Worm (Caenorhabditis elegans) whole organism, L4/young adult: Measurements from ENCODE around the gene F01E11.3.

ENCODE experiments used
- W03F9.2 ChIP-seq: fragments of 150-350 bp; optimal IDR thresholded peaks from 2 replicates; lab custom pipeline; 2014; ENCODE audit warnings: missing biosample characterization, missing genetic modification characterization
- dao-5 ChIP-seq: sonication (generic microtip); optimal IDR thresholded peaks from 2 replicates; lab custom pipeline; 2016; ENCODE audit warnings: missing genotype, missing genetic modification characterization, moderate library complexity, missing compliant biosample characterization
- him-1 ChIP-seq: sonication (generic microtip); optimal IDR thresholded peaks from 2 replicates; lab custom pipeline; 2016; ENCODE audit warnings: missing genotype, missing genetic modification reagents, missing genetic modification characterization, missing compliant biosample characterization

DNA sequence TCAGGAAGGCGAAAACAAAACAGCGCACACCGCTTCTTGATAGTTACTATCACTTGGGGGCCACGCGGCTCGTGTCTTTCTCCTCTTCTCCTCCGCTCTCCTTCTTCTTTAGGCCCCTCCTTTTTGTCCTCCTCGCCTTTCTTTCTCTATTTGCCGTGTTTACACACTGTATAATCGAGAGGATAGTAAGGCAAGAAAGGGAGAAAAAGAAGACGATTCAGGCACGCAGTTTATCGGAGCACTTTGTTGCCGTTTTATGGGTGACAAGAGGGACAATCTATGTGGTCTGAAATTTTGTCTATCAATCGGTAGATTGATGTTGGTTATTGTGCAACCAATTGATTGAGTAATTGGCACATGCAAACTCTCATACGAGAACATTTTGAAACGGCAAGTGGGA, 35.0 kb upstream of the F01E11.3 start, which contains the start of gene F14B8.6:
- no peak for TF ChIP-seq him-1 (tag; lab: Kevin White, UChicago)
- TF ChIP-seq dao-5: no peak
- TF ChIP-seq W03F9.2 (tag; lab: Kevin White, UChicago): no peak
